Worm (Caenorhabditis elegans): ENCODE measurements around the gene K12H6.10.

- TF ChIP-seq him-1 (tag; optimal IDR thresholded peaks at IDR 0.05) (no peak), dao-5 (tag; optimal IDR thresholded peaks at IDR 0.05) (no peak)
These were observed 9.9 kb downstream of the K12H6.10 start for ce11 chrII:2832539-2832938.
